Worm (Caenorhabditis elegans) whole organism, L4 larva: ENCODE data around the gene C04E12.2.

Experiments used
- ama-1 ChIP-seq: fragments of 150-350 bp; optimal IDR thresholded peaks from 2 replicates; lab custom pipeline; 2014; ENCODE audit warnings: inconsistent platforms, mixed read lengths
- fos-1 ChIP-seq: fragments of 150-350 bp; optimal IDR thresholded peaks from 2 replicates; lab custom pipeline; 2014; ENCODE audit warnings: missing biosample characterization, missing genetic modification characterization
- jun-1 ChIP-seq: fragments of 150-350 bp; optimal IDR thresholded peaks from 2 replicates; lab custom pipeline; 2014; ENCODE audit warnings: missing biosample characterization, missing genetic modification reagents, missing genetic modification characterization

DNA sequence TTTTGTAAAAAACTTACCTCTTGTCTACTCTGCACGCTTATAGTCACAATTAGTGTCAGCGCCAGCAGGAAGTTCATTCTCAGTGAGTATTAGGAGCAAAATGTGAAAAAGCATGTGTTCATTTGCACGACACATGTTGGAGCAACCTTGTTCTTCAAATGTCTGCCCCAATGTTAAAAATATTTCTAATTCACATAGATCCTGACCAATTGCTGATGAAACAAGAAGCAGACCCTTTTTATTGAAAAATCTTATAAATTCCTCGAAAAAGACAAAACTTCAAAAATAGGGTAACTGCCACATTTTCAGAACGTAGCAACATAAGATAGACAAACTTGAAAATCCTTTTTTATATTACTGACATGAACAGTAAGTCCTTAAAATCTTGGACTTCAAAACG lies 43.7 kb upstream of the C04E12.2 start, which contains the start of gene C17B7.8:
- TF ChIP-seq fos-1 (no peak), ama-1 (lab: Kevin White, UChicago) (no peak), jun-1 (tag; lab: Kevin White, UChicago) (no peak)
